Fruit fly (Drosophila melanogaster): ENCODE results near the gene CG3176.
"Not testable (repeated sequence)": the region's sequence is repeated elsewhere in the genome, so short reads cannot be mapped to it uniquely, and the experiment has no call there.

CG3176 gene

dm6 chrX:481642-482041 lies at the start of gene CG3176:
TSS of gene CG3176 (plus strand) at chrX:481862.
- TF ChIP-seq noc (tag; optimal IDR thresholded peaks at IDR 0.05), result not testable (repeated sequence)

dm6 chrX:437404-437803 lies 44.3 kb upstream of the CG3176 start, which contains the start of gene Pgcl:
TSS of gene Pgcl (minus strand) at chrX:437448.
- TF ChIP-seq noc (tag; optimal IDR thresholded peaks at IDR 0.05), result no peak

dm6 chrX:441295-441694 lies 40.4 kb upstream of the CG3176 start:
- no peak for TF ChIP-seq noc (tag; optimal IDR thresholded peaks at IDR 0.05)

- TF ChIP-seq noc (tag; optimal IDR thresholded peaks at IDR 0.05), result no peak
Observed at dm6 chrX:443981-444550, 37.6 kb upstream of the CG3176 start.

- no peak for TF ChIP-seq noc (tag; optimal IDR thresholded peaks at IDR 0.05)
Observed at dm6 chrX:446002-446401, 35.7 kb upstream of the CG3176 start.

dm6 chrX:448270-448669 lies 33.4 kb upstream of the CG3176 start:
- TF ChIP-seq noc (tag; optimal IDR thresholded peaks at IDR 0.05), result no peak

- no peak for TF ChIP-seq noc (tag; optimal IDR thresholded peaks at IDR 0.05)
Observed at dm6 chrX:448978-449377, 32.7 kb upstream of the CG3176 start.

- TF ChIP-seq noc (tag; optimal IDR thresholded peaks at IDR 0.05), result no peak
Observed at dm6 chrX:452716-453115, 28.9 kb upstream of the CG3176 start.

- no peak for TF ChIP-seq noc (tag; optimal IDR thresholded peaks at IDR 0.05)
Observed at dm6 chrX:456959-457358, 24.7 kb upstream of the CG3176 start.

dm6 chrX:457803-458202 lies 23.9 kb upstream of the CG3176 start:
- TF ChIP-seq noc (tag; optimal IDR thresholded peaks at IDR 0.05), result no peak

- no peak for TF ChIP-seq noc (tag; optimal IDR thresholded peaks at IDR 0.05)
Observed at dm6 chrX:460447-460846, 21.2 kb upstream of the CG3176 start, which contains the start of gene ase. TSS of gene ase (plus strand) at chrX:460747.

- no peak for TF ChIP-seq noc (tag; optimal IDR thresholded peaks at IDR 0.05)
Observed at dm6 chrX:463934-464333, 17.7 kb upstream of the CG3176 start.

dm6 chrX:469235-469634 lies 12.4 kb upstream of the CG3176 start, which contains the start of gene Cyp4g1:
TSS of gene Cyp4g1 (minus strand) at chrX:469335.
- TF ChIP-seq noc (tag; optimal IDR thresholded peaks at IDR 0.05), result no peak

dm6 chrX:470626-471025 lies 11.0 kb upstream of the CG3176 start, which contains the start of gene CG32816:
TSS of gene CG32816 (minus strand) at chrX:470726.
- no peak for TF ChIP-seq noc (tag; optimal IDR thresholded peaks at IDR 0.05)

dm6 chrX:476230-477143 lies 5.2 kb upstream of the CG3176 start, which contains the start of the genes ebo and CG13373:
TSS of gene ebo (minus strand) at chrX:476579.
TSS of gene CG13373 (plus strand) at chrX:476984.
- TF ChIP-seq noc (tag; optimal IDR thresholded peaks at IDR 0.05), result no peak

dm6 chrX:478766-479165 lies 2.9 kb upstream of the CG3176 start, which contains the start of gene CG32817:
TSS of gene CG32817 (plus strand) at chrX:479066.
- TF ChIP-seq noc (tag; optimal IDR thresholded peaks at IDR 0.05), result no peak

- TF ChIP-seq noc (tag; optimal IDR thresholded peaks at IDR 0.05), result no peak
Observed at dm6 chrX:487517-487957, 5.9 kb downstream of the CG3176 start, which contains the start of the genes CG18273 and CG3156. TSS of gene CG18273 (minus strand) at chrX:487581. TSS of gene CG3156 (plus strand) at chrX:487878.
